Worm (Caenorhabditis elegans): ENCODE data around the gene K04D7.6.

DNA sequence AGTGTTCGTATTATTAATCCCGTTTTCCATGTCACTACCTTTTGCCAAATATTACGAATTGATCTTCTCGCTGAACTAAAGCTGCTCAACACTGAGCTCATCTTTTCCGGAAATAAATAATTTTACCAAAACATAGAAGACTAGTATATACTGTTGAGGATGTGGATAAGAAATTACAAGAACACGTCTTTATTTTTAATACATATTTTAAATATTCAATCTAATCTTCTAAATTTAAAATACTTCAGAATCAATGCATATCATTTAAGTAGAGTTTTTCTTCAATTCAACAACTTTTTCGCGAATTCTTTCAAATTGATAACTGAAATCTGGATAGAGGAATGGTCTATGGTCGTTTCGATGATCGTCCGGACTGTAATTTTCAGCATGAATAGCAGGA, 8.7 kb upstream of the K04D7.6 start, which contains the start of gene abt-1:
- TF ChIP-seq cog-1 (tag; optimal IDR thresholded peaks at IDR 0.05) = no peak
- TF ChIP-seq ztf-23 (GFP tag; IDR thresholded peaks at IDR 0.05) = no peak
- no peak for TF ChIP-seq T22C8.4 (GFP tag; IDR thresholded peaks at IDR 0.05)

Data from whole organism, midembryonic.